Fruit fly (Drosophila melanogaster): ENCODE results near the gene ens.
A peak's percentile ranks its signal among the peaks of the same experiment; 100 is the strongest.

ens gene

DNA sequence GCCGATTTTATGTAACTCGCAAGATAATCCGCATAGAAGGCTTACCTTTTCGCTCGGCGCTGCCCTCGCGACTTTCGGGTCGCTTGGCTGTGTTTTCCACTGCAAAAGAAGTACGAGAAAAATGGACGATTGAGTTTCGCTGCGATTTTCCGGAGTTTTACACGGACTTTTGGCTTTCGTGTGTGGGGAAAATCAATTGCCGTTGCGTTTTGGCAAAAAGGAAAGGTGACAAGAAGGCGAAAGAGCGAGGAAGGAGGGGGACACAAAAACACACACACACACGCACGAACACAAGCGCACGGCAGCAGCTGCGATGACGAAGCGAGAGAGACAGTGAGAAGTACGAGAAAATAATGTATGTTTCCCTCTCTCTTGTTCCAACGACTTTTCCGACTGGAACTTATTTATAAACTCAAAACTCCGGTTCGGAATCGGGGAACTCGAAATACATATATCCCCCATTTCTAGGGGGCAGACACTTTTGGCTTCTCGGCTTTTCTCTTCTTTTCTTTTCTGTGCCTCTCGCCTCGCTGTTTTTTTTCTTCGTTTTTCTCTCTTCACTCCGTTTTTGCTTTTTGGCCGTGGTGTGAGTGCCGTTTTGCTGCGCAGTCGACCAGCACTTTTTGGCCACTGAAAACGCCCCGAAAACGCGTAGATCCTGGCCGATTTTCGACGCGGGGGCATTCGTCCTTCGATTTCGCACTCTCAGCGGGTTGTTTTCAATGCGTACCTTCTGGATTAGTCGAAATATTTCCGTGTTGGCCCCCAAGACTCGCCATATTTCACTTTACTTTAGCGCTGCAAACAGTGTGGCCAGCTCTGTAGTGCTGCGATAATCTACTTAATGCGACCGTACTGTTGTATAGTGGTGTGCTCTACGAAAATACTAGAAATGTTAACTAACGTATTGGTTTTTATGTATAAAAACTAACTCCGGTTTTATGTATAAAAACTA is at the start of gene ens:
ens (minus strand) TSS at position 827 of the 955 bp plus-strand sequence.
- no peak for TF ChIP-seq brk (GFP tag; optimal IDR thresholded peaks at IDR 0.05)
- TF ChIP-seq jim (GFP tag; optimal IDR thresholded peaks at IDR 0.05), result no peak
- TF ChIP-seq OdsH (GFP tag; optimal IDR thresholded peaks at IDR 0.05), result no peak
- TF ChIP-seq GATAd (GFP tag; optimal IDR thresholded peaks at IDR 0.05), result no peak
- no peak for TF ChIP-seq h (GFP tag; optimal IDR thresholded peaks at IDR 0.05)
- no peak for TF ChIP-seq pan (optimal IDR thresholded peaks at IDR 0.05)
- no peak for TF ChIP-seq Hr83 (GFP tag; optimal IDR thresholded peaks at IDR 0.05; ENCODE audit: poor library complexity, severe bottlenecking)
- TF ChIP-seq psq (GFP tag; optimal IDR thresholded peaks at IDR 0.05), result peak; percentile 88
- TF ChIP-seq Hr78 (GFP tag; optimal IDR thresholded peaks at IDR 0.05), result no peak
- TF ChIP-seq CrebA (GFP tag; optimal IDR thresholded peaks at IDR 0.05; ENCODE audit: borderline replicate concordance), result no peak
- TF ChIP-seq Dif (GFP tag; optimal IDR thresholded peaks at IDR 0.05; ENCODE audit: partially characterized antibody), result peak; percentile 33
- TF ChIP-seq Vsx2 (GFP tag; optimal IDR thresholded peaks at IDR 0.05; ENCODE audit: partially characterized antibody), result no peak
- TF ChIP-seq Jra (GFP tag; optimal IDR thresholded peaks at IDR 0.05), result no peak
- no peak for TF ChIP-seq Rel (GFP tag; optimal IDR thresholded peaks at IDR 0.05)
- no peak for TF ChIP-seq Rel (tag; optimal IDR thresholded peaks at IDR 0.05)

DNA sequence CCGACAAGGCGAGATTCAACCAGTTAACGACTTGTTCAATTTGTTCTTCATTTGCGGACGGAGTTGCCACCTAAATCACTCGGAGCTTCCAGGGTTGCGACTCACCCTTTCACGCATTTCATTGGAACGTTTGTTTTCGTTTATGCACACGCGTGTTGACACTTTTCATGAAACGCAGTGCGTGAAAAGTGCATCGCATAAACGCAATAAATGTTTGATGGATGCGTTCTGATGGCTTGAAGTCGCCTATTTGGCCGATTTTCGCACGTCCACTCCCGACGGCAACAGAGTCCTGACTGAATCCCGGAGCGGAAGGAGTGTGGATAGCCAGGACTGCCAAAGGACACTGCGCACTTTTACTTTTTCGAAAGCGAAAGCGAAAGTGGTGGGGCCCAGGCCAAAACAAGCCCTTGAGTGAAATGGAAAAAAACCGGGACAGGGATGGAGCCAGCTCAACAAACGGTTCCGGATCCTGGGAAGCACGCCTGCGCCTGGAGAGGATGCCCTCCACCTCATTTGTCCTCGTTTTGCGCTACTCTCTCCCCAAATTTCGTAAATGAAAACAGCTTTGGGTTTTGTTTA is 43.7 kb upstream of the ens start, which contains the start of gene Teh4:
Teh4 (minus strand) TSS at position 290 of the 582 bp plus-strand sequence.
- TF ChIP-seq foxo (GFP tag; optimal IDR thresholded peaks at IDR 0.05) (no peak), woc (GFP tag; optimal IDR thresholded peaks at IDR 0.05) (no peak), GATAd (GFP tag; optimal IDR thresholded peaks at IDR 0.05) (no peak), Vsx2 (GFP tag; optimal IDR thresholded peaks at IDR 0.05; ENCODE audit: partially characterized antibody) (no peak), CG32264 (GFP tag; optimal IDR thresholded peaks at IDR 0.05) (no peak)

DNA sequence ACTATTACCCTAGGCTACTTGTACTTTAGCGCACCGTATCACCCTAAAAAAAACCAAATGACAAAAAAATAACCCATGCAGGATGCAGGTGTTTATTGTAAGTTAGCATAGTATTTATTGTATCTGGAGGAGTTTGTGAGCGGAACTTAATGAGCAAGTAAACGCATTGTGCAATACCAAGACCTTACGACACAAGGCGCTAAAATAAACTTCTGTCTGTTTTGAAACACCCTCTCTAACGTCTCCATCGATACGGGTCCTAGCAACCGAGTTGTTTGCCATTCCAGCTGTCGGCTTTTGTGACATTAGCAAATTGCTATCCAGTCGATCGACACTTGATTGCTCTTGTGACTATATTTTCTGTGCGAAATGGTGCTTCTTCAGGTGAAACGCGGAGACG is 39.2 kb upstream of the ens start, which contains the start of gene CG18675:
CG18675 (plus strand) TSS at position 301 of the 400 bp plus-strand sequence.
- no peak for TF ChIP-seq dmrt93B (GFP tag; optimal IDR thresholded peaks at IDR 0.05)
- no peak for TF ChIP-seq N (GFP tag; optimal IDR thresholded peaks at IDR 0.05)
- no peak for TF ChIP-seq Jra (GFP tag; optimal IDR thresholded peaks at IDR 0.05)
- no peak for TF ChIP-seq br (GFP tag; optimal IDR thresholded peaks at IDR 0.05)
- TF ChIP-seq sv (GFP tag; optimal IDR thresholded peaks at IDR 0.05), result no peak
- TF ChIP-seq tai (GFP tag; optimal IDR thresholded peaks at IDR 0.05), result no peak
- no peak for TF ChIP-seq fru (GFP tag; optimal IDR thresholded peaks at IDR 0.05)

DNA sequence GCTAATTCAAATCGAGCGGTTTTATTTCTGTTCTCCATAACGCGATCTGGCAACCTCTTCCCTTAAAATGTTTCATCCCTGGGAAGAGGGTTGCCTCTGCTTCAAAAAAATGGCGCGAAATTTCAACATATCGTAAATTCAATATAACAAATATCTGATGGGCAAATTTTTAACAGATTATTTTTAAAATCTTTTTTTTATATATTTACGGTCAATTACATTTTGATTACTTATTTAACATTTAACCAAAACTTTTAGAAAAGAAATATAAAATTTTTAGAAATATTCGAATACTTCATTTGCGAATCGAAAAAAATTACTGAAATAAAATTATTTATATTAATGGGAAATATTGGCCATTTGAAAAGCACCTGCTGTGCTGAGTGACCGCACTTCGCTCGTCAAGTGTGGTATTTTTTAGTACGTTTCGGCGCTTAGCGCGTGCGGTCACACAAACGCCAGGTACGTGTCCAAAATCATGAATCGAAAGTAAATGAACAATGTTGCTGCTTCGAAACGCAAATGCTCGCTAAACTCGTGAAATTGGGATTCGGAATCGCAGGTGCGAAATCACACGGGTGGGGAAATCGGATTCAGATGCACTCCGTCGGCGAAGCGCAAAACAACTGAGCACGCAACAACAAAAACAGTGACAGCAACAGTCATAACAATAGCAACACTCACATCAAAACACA is 35.8 kb upstream of the ens start, which contains the start of gene Ero1L:
Ero1L (plus strand) TSS at position 448 of the 695 bp plus-strand sequence.
- TF ChIP-seq br (GFP tag; optimal IDR thresholded peaks at IDR 0.05) (no peak), HLH106 (tag; optimal IDR thresholded peaks at IDR 0.05) (peak; percentile 51), Hnf4 (GFP tag; optimal IDR thresholded peaks at IDR 0.05) (peak; percentile 24), jim (GFP tag; optimal IDR thresholded peaks at IDR 0.05) (no peak), Rel (GFP tag; optimal IDR thresholded peaks at IDR 0.05) (no peak), Rel (tag; optimal IDR thresholded peaks at IDR 0.05) (peak; percentile 67), tai (GFP tag; optimal IDR thresholded peaks at IDR 0.05) (no peak), usp (GFP tag; optimal IDR thresholded peaks at IDR 0.05) (no peak), Dif (GFP tag; optimal IDR thresholded peaks at IDR 0.05; ENCODE audit: partially characterized antibody) (peak; percentile 40), psq (GFP tag; optimal IDR thresholded peaks at IDR 0.05) (peak; percentile 14), CrebA (GFP tag; optimal IDR thresholded peaks at IDR 0.05; ENCODE audit: borderline replicate concordance) (peak; percentile 51), dl (GFP tag; optimal IDR thresholded peaks at IDR 0.05; ENCODE audit: insufficient read depth in 1 of 2, partially characterized antibody in 2 of 2) (no peak), h (GFP tag; optimal IDR thresholded peaks at IDR 0.05) (peak; percentile 3), foxo (GFP tag; optimal IDR thresholded peaks at IDR 0.05) (no peak)

All from whole organism, wandering third instar larva.